Fruit fly (Drosophila melanogaster): Measurements from ENCODE around the gene CG13738.

The CG13738 gene

DNA sequence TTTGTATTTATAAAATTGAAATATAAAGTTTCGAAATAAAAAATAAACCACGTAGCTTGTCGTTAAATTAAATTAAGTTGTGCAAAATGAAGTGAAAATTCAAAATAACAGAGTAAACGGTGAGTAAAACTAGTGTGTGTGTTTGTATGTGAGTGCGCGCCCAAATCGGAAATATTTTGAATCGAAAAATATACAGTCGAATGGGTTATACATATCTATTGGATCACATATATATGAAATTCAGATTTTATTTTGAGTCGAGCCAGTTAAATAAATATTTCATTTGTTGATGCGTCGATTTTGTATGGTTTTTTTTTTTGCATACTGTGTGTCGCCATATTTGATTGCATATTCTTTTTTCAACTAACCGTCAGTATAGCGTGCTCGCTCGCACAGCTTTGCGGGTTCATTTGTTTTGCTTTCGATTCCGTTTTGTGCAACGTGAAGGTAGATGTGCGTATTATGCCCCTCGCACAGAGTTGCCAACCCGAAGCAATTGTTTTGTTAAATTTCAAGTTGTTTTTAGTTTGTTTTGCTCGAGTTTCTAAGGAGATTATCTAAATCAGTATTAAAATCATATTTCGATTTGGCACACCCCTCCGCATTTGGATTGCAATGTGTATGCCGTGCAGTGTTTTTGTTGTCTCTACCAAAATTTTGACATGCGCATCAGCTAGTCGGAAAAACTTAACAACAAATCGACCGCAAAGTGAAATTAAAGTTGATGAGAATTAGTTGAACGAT is 30.2 kb upstream of the CG13738 start (continued):
- TF ChIP-seq Fer1 (GFP tag; optimal IDR thresholded peaks at IDR 0.05) (no peak), lola (GFP tag; optimal IDR thresholded peaks at IDR 0.05) (no peak), Awh (GFP tag; IDR thresholded peaks at IDR 0.05) (no peak), CG34422 (GFP tag; IDR thresholded peaks at IDR 0.05) (0 out of 3 replicates have a peak, but pooled peaks have one; percentile 14), gfzf (GFP tag; optimal IDR thresholded peaks at IDR 0.05) (no peak), CG4328 (GFP tag; optimal IDR thresholded peaks at IDR 0.05) (no peak), CG18619 (GFP tag; optimal IDR thresholded peaks at IDR 0.05) (peak; percentile 12), Hmr (GFP tag; optimal IDR thresholded peaks at IDR 0.05) (no peak), H2.0 (GFP tag; IDR thresholded peaks at IDR 0.05) (no peak), ranshi (GFP tag; IDR thresholded peaks at IDR 0.05) (no peak), E2f1 (GFP tag; IDR thresholded peaks at IDR 0.05) (no peak), CG17912 (GFP tag; optimal IDR thresholded peaks at IDR 0.05) (no peak), hth (optimal IDR thresholded peaks at IDR 0.05) (no peak), org-1 (GFP tag; optimal IDR thresholded peaks at IDR 0.05) (no peak), CG13123 (GFP tag; optimal IDR thresholded peaks at IDR 0.05) (no peak), Hr3 (GFP tag; optimal IDR thresholded peaks at IDR 0.05) (no peak), bigmax (GFP tag; optimal IDR thresholded peaks at IDR 0.05) (no peak), CG10565 (GFP tag; optimal IDR thresholded peaks at IDR 0.05) (no peak), sqz (GFP tag; optimal IDR thresholded peaks at IDR 0.05) (peak; percentile 78), fu2 (GFP tag; optimal IDR thresholded peaks at IDR 0.05) (no peak), corto (GFP tag; optimal IDR thresholded peaks at IDR 0.05) (no peak), ems (GFP tag; optimal IDR thresholded peaks at IDR 0.05) (no peak), wek (GFP tag; optimal IDR thresholded peaks at IDR 0.05) (no peak), Hr51 (GFP tag; optimal IDR thresholded peaks at IDR 0.05) (no peak), bsh (GFP tag; optimal IDR thresholded peaks at IDR 0.05) (no peak), eve (GFP tag; optimal IDR thresholded peaks at IDR 0.05) (no peak), CG15073 (GFP tag; optimal IDR thresholded peaks at IDR 0.05) (no peak), CG14860 (GFP tag; IDR thresholded peaks at IDR 0.05; ENCODE audit: partially characterized antibody) (no peak), CG3838 (GFP tag; optimal IDR thresholded peaks at IDR 0.05) (no peak), CG12391 (tag; optimal IDR thresholded peaks at IDR 0.05) (no peak), Neu2 (GFP tag; optimal IDR thresholded peaks at IDR 0.05; ENCODE audit: borderline replicate concordance) (peak; percentile 33), CG15479 (GFP tag; optimal IDR thresholded peaks at IDR 0.05) (peak; percentile 68), E2f2 (GFP tag; IDR thresholded peaks at IDR 0.05) (no peak; the same call in 1 of the 2 replicates), pnt (GFP tag; optimal IDR thresholded peaks at IDR 0.05) (no peak), HLHmδ (GFP tag; optimal IDR thresholded peaks at IDR 0.05) (no peak), CG7556 (GFP tag; optimal IDR thresholded peaks at IDR 0.05) (peak; percentile 20), CG1603 (tag; optimal IDR thresholded peaks at IDR 0.05) (no peak), CG12744 (GFP tag; optimal IDR thresholded peaks at IDR 0.05) (no peak), CG1233 (GFP tag; optimal IDR thresholded peaks at IDR 0.05) (no peak), CG30020 (tag; optimal IDR thresholded peaks at IDR 0.05) (no peak), CG7839 (tag; optimal IDR thresholded peaks at IDR 0.05) (peak; percentile 21), da (GFP tag; optimal IDR thresholded peaks at IDR 0.05) (no peak), CG17361 (GFP tag; IDR thresholded peaks at IDR 0.05) (no peak; the same call in 2 of the 3 replicates), Abd-B (GFP tag; optimal IDR thresholded peaks at IDR 0.05) (no peak), CG8944 (GFP tag; optimal IDR thresholded peaks at IDR 0.05) (no peak), amos (GFP tag; IDR thresholded peaks at IDR 0.05; ENCODE audit: partially characterized antibody) (no peak), tin (GFP tag; optimal IDR thresholded peaks at IDR 0.05) (no peak), Ssrp (tag; optimal IDR thresholded peaks at IDR 0.05) (no peak), ac (GFP tag; optimal IDR thresholded peaks at IDR 0.05) (no peak)

All from whole organism, embryonic.